Worm (Caenorhabditis elegans): ENCODE measurements around the gene ZC443.2.

DNA sequence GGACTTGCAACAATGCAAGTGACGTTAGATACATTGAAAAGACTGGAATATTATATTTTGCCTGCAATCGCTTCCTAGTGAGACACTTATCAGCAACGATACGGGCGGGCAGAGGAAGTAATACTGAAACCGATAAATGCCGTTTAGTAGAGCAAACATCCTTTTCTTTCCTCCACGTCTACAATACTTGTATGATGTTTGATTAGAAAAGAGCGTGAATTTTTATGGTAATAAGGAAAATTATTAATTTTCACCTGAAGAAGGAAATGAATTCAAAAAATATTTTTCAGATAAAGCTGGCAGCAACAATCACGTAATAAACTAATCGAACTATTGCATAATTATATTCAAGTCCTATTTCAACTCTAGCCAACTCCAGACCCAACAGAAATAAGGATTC lies 43.8 kb upstream of the ZC443.2 start, which contains the start of gene C44H9.7:
- TF ChIP-seq C06A6.2 (GFP tag; conservative IDR thresholded peaks at IDR 0.05) (no peak), rcor-1 (GFP tag; IDR thresholded peaks at IDR 0.05) (no peak), nfya-2 (GFP tag; IDR thresholded peaks at IDR 0.05) (no peak), pha-4 (tag; optimal IDR thresholded peaks at IDR 0.05) (no peak), K12H6.12 (tag; optimal IDR thresholded peaks at IDR 0.05) (no peak), ama-1 (optimal IDR thresholded peaks at IDR 0.05) (no peak), ama-1 (GFP tag; optimal IDR thresholded peaks at IDR 0.05) (no peak), snpc-4 (GFP tag; optimal IDR thresholded peaks at IDR 0.05) (no peak), snpc-4 (tag; optimal IDR thresholded peaks at IDR 0.05) (no peak), nhr-27 (tag; optimal IDR thresholded peaks at IDR 0.05) (no peak), cebp-1 (GFP tag; IDR thresholded peaks at IDR 0.05) (no peak), cebp-1 (tag; optimal IDR thresholded peaks at IDR 0.05) (no peak), madf-3 (GFP tag; IDR thresholded peaks at IDR 0.05) (no peak), nhr-179 (tag; optimal IDR thresholded peaks at IDR 0.05) (no peak), tlf-1 (GFP tag; optimal IDR thresholded peaks at IDR 0.05) (no peak), ekl-4 (GFP tag; IDR thresholded peaks at IDR 0.05) (no peak)
